Fruit fly (Drosophila melanogaster): Measurements from ENCODE around the gene CG12099.

The CG12099 gene

DNA sequence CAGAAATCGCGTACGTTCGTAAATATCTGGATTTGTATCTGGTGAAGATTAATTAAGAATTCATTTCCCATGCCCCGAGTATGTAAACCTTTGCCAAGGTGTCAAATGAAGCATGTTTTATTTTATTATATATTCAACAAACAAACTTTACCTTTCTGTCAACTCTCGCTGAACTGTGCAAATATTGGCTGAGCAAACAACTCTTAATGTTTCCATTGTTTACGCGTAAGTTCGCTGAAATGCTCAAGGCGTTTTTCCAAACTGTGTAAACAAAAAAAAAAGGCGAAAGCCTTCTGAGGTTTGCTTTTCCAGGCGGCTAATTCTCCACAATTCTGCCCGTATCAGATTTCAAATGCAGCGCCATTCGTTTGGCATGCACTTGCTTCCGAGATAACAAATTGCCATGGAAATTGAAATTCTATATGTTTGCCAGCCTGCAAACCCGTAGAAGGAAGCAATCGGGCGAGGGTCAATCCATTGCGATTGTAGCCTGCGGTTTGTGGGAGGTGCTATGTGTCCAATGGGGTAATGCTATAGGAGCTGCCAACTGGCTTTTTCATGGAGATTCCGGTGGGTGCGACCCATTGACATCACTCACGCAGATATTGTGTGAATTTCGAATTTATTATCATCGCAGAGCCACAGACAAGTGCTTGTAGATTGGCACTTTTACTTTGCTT, 33.5 kb upstream of the CG12099 start:
- no peak for TF ChIP-seq ara (GFP tag; IDR thresholded peaks at IDR 0.05)
- no peak for TF ChIP-seq sna (GFP tag; IDR thresholded peaks at IDR 0.05; ENCODE audit: partially characterized antibody)
- peak; percentile 52; the same call in 1 of the 2 replicates for TF ChIP-seq gsb (GFP tag; IDR thresholded peaks at IDR 0.05)
- TF ChIP-seq CG13424 (tag; optimal IDR thresholded peaks at IDR 0.05), result peak; percentile 35
- no peak for TF ChIP-seq gsb-n (tag; optimal IDR thresholded peaks at IDR 0.05)
- TF ChIP-seq D (optimal IDR thresholded peaks at IDR 0.05), result no peak
- TF ChIP-seq D (GFP tag; optimal IDR thresholded peaks at IDR 0.05), result peak; percentile 15
- no peak for TF ChIP-seq dm (GFP tag; optimal IDR thresholded peaks at IDR 0.05)
- peak; percentile 16 for TF ChIP-seq CG3163 (GFP tag; optimal IDR thresholded peaks at IDR 0.05)
- TF ChIP-seq Hr39 (optimal IDR thresholded peaks at IDR 0.05), result no peak
- 0 out of 2 replicates have a peak, but pooled peaks have one; percentile 34 for TF ChIP-seq CG16779 (GFP tag; IDR thresholded peaks at IDR 0.05)
- peak; percentile 92 for TF ChIP-seq CG15011 (GFP tag; optimal IDR thresholded peaks at IDR 0.05)
- peak; percentile 29; the same call in 1 of the 2 replicates for TF ChIP-seq Drgx (GFP tag; IDR thresholded peaks at IDR 0.05)
- TF ChIP-seq chn (GFP tag; optimal IDR thresholded peaks at IDR 0.05), result no peak
- TF ChIP-seq corto (GFP tag; optimal IDR thresholded peaks at IDR 0.05), result peak; percentile 62
- peak; percentile 14 for TF ChIP-seq Usf (GFP tag; optimal IDR thresholded peaks at IDR 0.05)
- peak; percentile 53 for TF ChIP-seq her (GFP tag; optimal IDR thresholded peaks at IDR 0.05)
- TF ChIP-seq NC2β (GFP tag; optimal IDR thresholded peaks at IDR 0.05), result peak; percentile 13
- TF ChIP-seq hkb (optimal IDR thresholded peaks at IDR 0.05), result no peak
- TF ChIP-seq hkb (GFP tag; IDR thresholded peaks at IDR 0.05), result peak; percentile 80
- TF ChIP-seq Antp (GFP tag; optimal IDR thresholded peaks at IDR 0.05), result no peak
- no peak for TF ChIP-seq CG16815 (GFP tag; optimal IDR thresholded peaks at IDR 0.05)
- no peak for TF ChIP-seq Gsc (GFP tag; IDR thresholded peaks at IDR 0.05)
- TF ChIP-seq exex (tag; optimal IDR thresholded peaks at IDR 0.05), result peak; percentile 63
- no peak for TF ChIP-seq D19A (tag; optimal IDR thresholded peaks at IDR 0.05)
- peak; percentile 62 for TF ChIP-seq Blimp-1 (GFP tag; optimal IDR thresholded peaks at IDR 0.05)
- peak; percentile 79 for TF ChIP-seq CG12299 (tag; optimal IDR thresholded peaks at IDR 0.05)
- TF ChIP-seq CG3281 (GFP tag; optimal IDR thresholded peaks at IDR 0.05), result peak; percentile 93
- no peak for TF ChIP-seq en (GFP tag; optimal IDR thresholded peaks at IDR 0.05)
- peak; percentile 37; the same call in 1 of the 2 replicates for TF ChIP-seq CG31224 (GFP tag; IDR thresholded peaks at IDR 0.05)
- TF ChIP-seq CG2678 (tag; optimal IDR thresholded peaks at IDR 0.05), result peak; percentile 88
- TF ChIP-seq ATbp (GFP tag; optimal IDR thresholded peaks at IDR 0.05), result peak; percentile 76
- no peak for TF ChIP-seq CG17802 (tag; optimal IDR thresholded peaks at IDR 0.05)
- TF ChIP-seq p53 (GFP tag; optimal IDR thresholded peaks at IDR 0.05), result peak; percentile 12
- no peak for TF ChIP-seq CTCF (GFP tag; optimal IDR thresholded peaks at IDR 0.05)
- TF ChIP-seq Fer2 (tag; optimal IDR thresholded peaks at IDR 0.05), result peak; percentile 84
- no peak for TF ChIP-seq Dll (GFP tag; IDR thresholded peaks at IDR 0.05; ENCODE audit: partially characterized antibody)
- no peak for TF ChIP-seq Sox102F (GFP tag; optimal IDR thresholded peaks at IDR 0.05)
- peak; percentile 92 for TF ChIP-seq CG15514 (GFP tag; optimal IDR thresholded peaks at IDR 0.05)
- peak; percentile 67 for TF ChIP-seq ci (GFP tag; IDR thresholded peaks at IDR 0.05)
- peak; percentile 47; the same call in 1 of the 2 replicates for TF ChIP-seq Nf-YA (GFP tag; IDR thresholded peaks at IDR 0.05)
- peak; percentile 26 for TF ChIP-seq CG4707 (GFP tag; optimal IDR thresholded peaks at IDR 0.05)
- TF ChIP-seq tin (GFP tag; optimal IDR thresholded peaks at IDR 0.05), result no peak
- no peak for TF ChIP-seq oc (tag; optimal IDR thresholded peaks at IDR 0.05)
- TF ChIP-seq sob (GFP tag; IDR thresholded peaks at IDR 0.05), result peak; percentile 84; the same call in 1 of the 2 replicates
- TF ChIP-seq abd-A (tag; optimal IDR thresholded peaks at IDR 0.05), result no peak
- peak; percentile 27 for TF ChIP-seq salm (tag; optimal IDR thresholded peaks at IDR 0.05)
- TF ChIP-seq CG43689 (GFP tag; IDR thresholded peaks at IDR 0.05), result no peak
- TF ChIP-seq fru (optimal IDR thresholded peaks at IDR 0.05), result no peak
- TF ChIP-seq prd (optimal IDR thresholded peaks at IDR 0.05), result no peak
- no peak for TF ChIP-seq prd (GFP tag; IDR thresholded peaks at IDR 0.05)
- TF ChIP-seq CG9727 (GFP tag; optimal IDR thresholded peaks at IDR 0.05), result peak; percentile 75
